Worm (Caenorhabditis elegans): ENCODE measurements around the gene puf-6.
"Not testable (repeated sequence)": the region's sequence is repeated elsewhere in the genome, so short reads cannot be mapped to it uniquely, and the experiment has no call there.

The puf-6 gene

ce11 chrII:13036717-13037116 is 6.5 kb downstream of the puf-6 start, which contains the start of gene F18A11.3:
F18A11.3 (minus strand) TSS chrII:13036841.
- TF ChIP-seq cog-1 (tag; optimal IDR thresholded peaks at IDR 0.05), result no peak
- TF ChIP-seq klf-2 (GFP tag; conservative IDR thresholded peaks at IDR 0.05), result no peak
- TF ChIP-seq T22C8.4 (GFP tag; IDR thresholded peaks at IDR 0.05), result no peak
- TF ChIP-seq tab-1 (GFP tag; IDR thresholded peaks at IDR 0.05), result no peak
- no peak for TF ChIP-seq ztf-23 (GFP tag; IDR thresholded peaks at IDR 0.05)
- TF ChIP-seq ref-1 (GFP tag; conservative IDR thresholded peaks at IDR 0.05), result no peak
- 0 out of 2 replicates have a peak, but pooled peaks have one; percentile 48 for TF ChIP-seq ztf-29 (GFP tag; IDR thresholded peaks at IDR 0.05)

- TF ChIP-seq tab-1 (GFP tag; IDR thresholded peaks at IDR 0.05); klf-2 (GFP tag; conservative IDR thresholded peaks at IDR 0.05); ref-1 (GFP tag; conservative IDR thresholded peaks at IDR 0.05): not testable (repeated sequence)
Measured at ce11 chrII:13031649-13032191, 11.5 kb downstream of the puf-6 start, which contains the start of gene F18A11.2. F18A11.2 (plus strand) TSS chrII:13031699.

ce11 chrII:13030567-13031188 is 12.6 kb downstream of the puf-6 start:
- TF ChIP-seq cog-1 (tag; optimal IDR thresholded peaks at IDR 0.05) (peak; percentile 35), tab-1 (GFP tag; IDR thresholded peaks at IDR 0.05) (no peak)

ce11 chrII:13030051-13030437 is 13.2 kb downstream of the puf-6 start:
- no peak for TF ChIP-seq ztf-23 (GFP tag; IDR thresholded peaks at IDR 0.05)
- no peak for TF ChIP-seq klf-2 (GFP tag; conservative IDR thresholded peaks at IDR 0.05)
- no peak for TF ChIP-seq cog-1 (tag; optimal IDR thresholded peaks at IDR 0.05)
- TF ChIP-seq flt-1 (GFP tag; IDR thresholded peaks at IDR 0.05), result no peak
- TF ChIP-seq ztf-29 (GFP tag; IDR thresholded peaks at IDR 0.05), result no peak
- no peak for TF ChIP-seq ref-1 (GFP tag; conservative IDR thresholded peaks at IDR 0.05)
- no peak; the same call in 1 of the 2 replicates for TF ChIP-seq tab-1 (GFP tag; IDR thresholded peaks at IDR 0.05)
- no peak for TF ChIP-seq T22C8.4 (GFP tag; IDR thresholded peaks at IDR 0.05)
- TF ChIP-seq med-1 (GFP tag; optimal IDR thresholded peaks at IDR 0.05; ENCODE audit: insufficient read depth), result no peak

ce11 chrII:13029290-13030050 is 13.8 kb downstream of the puf-6 start:
- TF ChIP-seq T22C8.4 (GFP tag; IDR thresholded peaks at IDR 0.05) (no peak), ref-1 (GFP tag; conservative IDR thresholded peaks at IDR 0.05) (no peak), ztf-29 (GFP tag; IDR thresholded peaks at IDR 0.05) (no peak), flt-1 (GFP tag; IDR thresholded peaks at IDR 0.05) (no peak), med-1 (GFP tag; optimal IDR thresholded peaks at IDR 0.05; ENCODE audit: insufficient read depth) (no peak), klf-2 (GFP tag; conservative IDR thresholded peaks at IDR 0.05) (no peak), tab-1 (GFP tag; IDR thresholded peaks at IDR 0.05) (no peak), cog-1 (tag; optimal IDR thresholded peaks at IDR 0.05) (no peak), ztf-23 (GFP tag; IDR thresholded peaks at IDR 0.05) (no peak)

ce11 chrII:13025794-13026412 is 17.3 kb downstream of the puf-6 start, which contains the start of gene max-2:
max-2 (minus strand) TSS chrII:13025844.
- no peak for TF ChIP-seq ztf-29 (GFP tag; IDR thresholded peaks at IDR 0.05)
- no peak for TF ChIP-seq T22C8.4 (GFP tag; IDR thresholded peaks at IDR 0.05)
- no peak for TF ChIP-seq med-1 (GFP tag; optimal IDR thresholded peaks at IDR 0.05; ENCODE audit: insufficient read depth)
- no peak for TF ChIP-seq flt-1 (GFP tag; IDR thresholded peaks at IDR 0.05)
- TF ChIP-seq tab-1 (GFP tag; IDR thresholded peaks at IDR 0.05), result no peak
- TF ChIP-seq ref-1 (GFP tag; conservative IDR thresholded peaks at IDR 0.05), result no peak
- no peak for TF ChIP-seq klf-2 (GFP tag; conservative IDR thresholded peaks at IDR 0.05)
- TF ChIP-seq cog-1 (tag; optimal IDR thresholded peaks at IDR 0.05), result no peak
- TF ChIP-seq ztf-23 (GFP tag; IDR thresholded peaks at IDR 0.05), result no peak

ce11 chrII:13023518-13023917 is 19.7 kb downstream of the puf-6 start:
- TF ChIP-seq ref-1 (GFP tag; conservative IDR thresholded peaks at IDR 0.05) (no peak), cog-1 (tag; optimal IDR thresholded peaks at IDR 0.05) (no peak), tab-1 (GFP tag; IDR thresholded peaks at IDR 0.05) (no peak), flt-1 (GFP tag; IDR thresholded peaks at IDR 0.05) (no peak), T22C8.4 (GFP tag; IDR thresholded peaks at IDR 0.05) (no peak), ztf-29 (GFP tag; IDR thresholded peaks at IDR 0.05) (no peak), ztf-23 (GFP tag; IDR thresholded peaks at IDR 0.05) (no peak), klf-2 (GFP tag; conservative IDR thresholded peaks at IDR 0.05) (no peak), med-1 (GFP tag; optimal IDR thresholded peaks at IDR 0.05; ENCODE audit: insufficient read depth) (no peak)

- TF ChIP-seq ref-1 (GFP tag; conservative IDR thresholded peaks at IDR 0.05) (no peak), T22C8.4 (GFP tag; IDR thresholded peaks at IDR 0.05) (no peak), ztf-23 (GFP tag; IDR thresholded peaks at IDR 0.05) (no peak), flt-1 (GFP tag; IDR thresholded peaks at IDR 0.05) (no peak), ztf-29 (GFP tag; IDR thresholded peaks at IDR 0.05) (no peak), cog-1 (tag; optimal IDR thresholded peaks at IDR 0.05) (no peak), klf-2 (GFP tag; conservative IDR thresholded peaks at IDR 0.05) (no peak), tab-1 (GFP tag; IDR thresholded peaks at IDR 0.05) (no peak), med-1 (GFP tag; optimal IDR thresholded peaks at IDR 0.05; ENCODE audit: insufficient read depth) (no peak)
Measured at ce11 chrII:13022555-13022954, 20.7 kb downstream of the puf-6 start.

ce11 chrII:13016381-13016780 is 26.9 kb downstream of the puf-6 start:
- TF ChIP-seq ztf-23 (GFP tag; IDR thresholded peaks at IDR 0.05), result peak; percentile 69; the same call in 1 of the 2 replicates
- peak; percentile 71; the same call in 1 of the 2 replicates for TF ChIP-seq klf-2 (GFP tag; conservative IDR thresholded peaks at IDR 0.05)
- peak; percentile 30; the same call in 1 of the 2 replicates for TF ChIP-seq T22C8.4 (GFP tag; IDR thresholded peaks at IDR 0.05)
- peak; percentile 56; the same call in 1 of the 2 replicates for TF ChIP-seq ref-1 (GFP tag; conservative IDR thresholded peaks at IDR 0.05)
- peak; percentile 90 for TF ChIP-seq flt-1 (GFP tag; IDR thresholded peaks at IDR 0.05)
- TF ChIP-seq tab-1 (GFP tag; IDR thresholded peaks at IDR 0.05), result 0 out of 2 replicates have a peak, but pooled peaks have one; percentile 42

Data from whole organism, midembryonic.